Fruit fly (Drosophila melanogaster): ENCODE results near the gene GluRIIC.

DNA sequence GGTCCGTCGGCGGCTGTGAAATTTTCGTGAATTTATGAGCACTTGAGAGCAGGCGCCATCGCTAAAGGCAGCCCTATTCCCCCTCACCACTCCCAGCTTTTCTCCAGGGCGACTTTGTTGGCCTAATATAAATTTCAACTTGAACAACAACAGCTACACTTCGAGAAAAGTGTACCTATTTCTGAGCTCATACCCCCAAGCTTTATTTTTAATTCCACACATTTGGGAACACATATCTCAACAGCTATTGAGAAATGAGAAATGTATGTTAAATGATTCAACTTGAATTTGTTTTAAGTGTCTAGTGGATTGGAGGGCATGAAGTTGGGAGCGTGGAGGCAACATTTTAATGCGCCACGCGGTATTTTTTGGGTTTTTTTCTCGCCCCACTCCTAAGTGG is 27.1 kb upstream of the GluRIIC start:
- TF ChIP-seq CG1620 (GFP tag; optimal IDR thresholded peaks at IDR 0.05): no peak
- no peak for TF ChIP-seq kay (GFP tag; ENCODE audit: borderline replicate concordance)
- no peak for TF ChIP-seq bab1 (GFP tag; optimal IDR thresholded peaks at IDR 0.05)
- TF ChIP-seq cnc (optimal IDR thresholded peaks at IDR 0.05): no peak

All from whole organism, adult.